Worm (Caenorhabditis elegans): ENCODE measurements around the gene F31E9.6.

The F31E9.6 gene

ce11 chrV:17323876-17324275, 8.9 kb upstream of the F31E9.6 start:
- TF ChIP-seq lin-13 (GFP tag; optimal IDR thresholded peaks at IDR 0.05) (no peak), elt-1 (tag; optimal IDR thresholded peaks at IDR 0.05) (no peak), skn-1 (tag; optimal IDR thresholded peaks at IDR 0.05) (no peak), Y55F3AM.14 (GFP tag; optimal IDR thresholded peaks at IDR 0.05) (no peak), dmd-4 (tag; optimal IDR thresholded peaks at IDR 0.05) (no peak)

- no peak for TF ChIP-seq nhr-129 (tag; optimal IDR thresholded peaks at IDR 0.05)
- peak; percentile 2 for TF ChIP-seq fos-1 (tag; optimal IDR thresholded peaks at IDR 0.05)
Measured at ce11 chrV:17322397-17322909, 7.5 kb upstream of the F31E9.6 start, which contains the start of gene F31E9.3. Gene F31E9.3 (plus strand): TSS chrV:17322590.

ce11 chrV:17317786-17318185, 2.8 kb upstream of the F31E9.6 start, which contains the start of gene srz-58:
Gene srz-58 (plus strand): TSS chrV:17318147.
- TF ChIP-seq alr-1 (tag; optimal IDR thresholded peaks at IDR 0.05) (no peak), nhr-25 (tag; optimal IDR thresholded peaks at IDR 0.05) (no peak), nhr-6 (tag; optimal IDR thresholded peaks at IDR 0.05) (no peak), fos-1 (tag; optimal IDR thresholded peaks at IDR 0.05) (no peak)

ce11 chrV:17317297-17317696, 2.3 kb upstream of the F31E9.6 start:
- no peak for TF ChIP-seq peb-1 (tag; optimal IDR thresholded peaks at IDR 0.05)
- TF ChIP-seq fos-1 (tag; optimal IDR thresholded peaks at IDR 0.05): no peak
- TF ChIP-seq egl-27 (tag; optimal IDR thresholded peaks at IDR 0.05): no peak
- no peak for TF ChIP-seq R02D3.7 (tag; optimal IDR thresholded peaks at IDR 0.05)
- TF ChIP-seq mdl-1 (tag; optimal IDR thresholded peaks at IDR 0.05): no peak
- TF ChIP-seq nhr-25 (tag; optimal IDR thresholded peaks at IDR 0.05): no peak
- TF ChIP-seq sem-4 (tag; optimal IDR thresholded peaks at IDR 0.05): no peak
- TF ChIP-seq nhr-21 (tag; optimal IDR thresholded peaks at IDR 0.05): no peak
- no peak for TF ChIP-seq snpc-4 (tag; optimal IDR thresholded peaks at IDR 0.05)
- no peak for TF ChIP-seq crh-2 (tag; optimal IDR thresholded peaks at IDR 0.05)
- TF ChIP-seq lin-13 (GFP tag; optimal IDR thresholded peaks at IDR 0.05): no peak
- no peak for TF ChIP-seq ztf-1 (GFP tag; conservative IDR thresholded peaks at IDR 0.05)
- no peak for TF ChIP-seq nhr-12 (tag; optimal IDR thresholded peaks at IDR 0.05)
- TF ChIP-seq elt-3 (tag; optimal IDR thresholded peaks at IDR 0.05): no peak
- TF ChIP-seq sma-9 (GFP tag; optimal IDR thresholded peaks at IDR 0.05): no peak
- no peak for TF ChIP-seq sma-9 (tag; optimal IDR thresholded peaks at IDR 0.05)

- no peak for TF ChIP-seq sma-3 (GFP tag; optimal IDR thresholded peaks at IDR 0.05)
- no peak for TF ChIP-seq ZK546.5 (tag; optimal IDR thresholded peaks at IDR 0.05)
- TF ChIP-seq sem-4 (tag; optimal IDR thresholded peaks at IDR 0.05): no peak
- no peak for TF ChIP-seq elt-1 (tag; optimal IDR thresholded peaks at IDR 0.05)
- TF ChIP-seq nhr-6 (tag; optimal IDR thresholded peaks at IDR 0.05): no peak
- no peak for TF ChIP-seq gmeb-1 (tag; optimal IDR thresholded peaks at IDR 0.05)
- TF ChIP-seq unc-39 (tag; optimal IDR thresholded peaks at IDR 0.05): no peak
- no peak for TF ChIP-seq elt-3 (tag; optimal IDR thresholded peaks at IDR 0.05)
- no peak for TF ChIP-seq lin-11 (tag; optimal IDR thresholded peaks at IDR 0.05)
- no peak for TF ChIP-seq unc-55 (GFP tag; optimal IDR thresholded peaks at IDR 0.05)
Measured at ce11 chrV:17312386-17312785, 2.6 kb downstream of the F31E9.6 start, which contains the start of gene Y61B8B.3. Gene Y61B8B.3 (minus strand): TSS chrV:17312486.

ce11 chrV:17307926-17308325, 7.0 kb downstream of the F31E9.6 start:
- TF ChIP-seq ztf-11 (tag; optimal IDR thresholded peaks at IDR 0.05): no peak
- no peak for TF ChIP-seq crh-2 (tag; optimal IDR thresholded peaks at IDR 0.05)
- peak; percentile 5 for TF ChIP-seq snpc-4 (tag; optimal IDR thresholded peaks at IDR 0.05)

- no peak for TF ChIP-seq nhr-77 (tag; optimal IDR thresholded peaks at IDR 0.05)
- no peak for TF ChIP-seq lin-39 (tag; optimal IDR thresholded peaks at IDR 0.05)
- no peak for TF ChIP-seq fos-1 (tag; optimal IDR thresholded peaks at IDR 0.05)
- TF ChIP-seq Y55F3AM.14 (GFP tag; optimal IDR thresholded peaks at IDR 0.05): no peak
- no peak for TF ChIP-seq sem-4 (tag; optimal IDR thresholded peaks at IDR 0.05)
- no peak for TF ChIP-seq crh-2 (tag; optimal IDR thresholded peaks at IDR 0.05)
- TF ChIP-seq blmp-1 (tag; optimal IDR thresholded peaks at IDR 0.05; ENCODE audit: insufficient read depth): no peak
- TF ChIP-seq lsy-2 (tag; optimal IDR thresholded peaks at IDR 0.05): no peak
- no peak for TF ChIP-seq unc-39 (tag; optimal IDR thresholded peaks at IDR 0.05)
- TF ChIP-seq ceh-82 (tag; optimal IDR thresholded peaks at IDR 0.05): no peak
- no peak for TF ChIP-seq lin-13 (GFP tag; optimal IDR thresholded peaks at IDR 0.05)
- TF ChIP-seq gmeb-1 (tag; optimal IDR thresholded peaks at IDR 0.05): no peak
- TF ChIP-seq nhr-129 (tag; optimal IDR thresholded peaks at IDR 0.05): no peak
- no peak for TF ChIP-seq skn-1 (tag; optimal IDR thresholded peaks at IDR 0.05)
- no peak for TF ChIP-seq alr-1 (tag; optimal IDR thresholded peaks at IDR 0.05)
- TF ChIP-seq unc-55 (GFP tag; optimal IDR thresholded peaks at IDR 0.05): no peak
- TF ChIP-seq ZK546.5 (tag; optimal IDR thresholded peaks at IDR 0.05): no peak
- no peak for TF ChIP-seq ceh-16 (tag; optimal IDR thresholded peaks at IDR 0.05)
- no peak for TF ChIP-seq egl-27 (tag; optimal IDR thresholded peaks at IDR 0.05)
Measured at ce11 chrV:17303392-17303791, 11.6 kb downstream of the F31E9.6 start.
